Worm (Caenorhabditis elegans) whole organism, young adult: ENCODE measurements around the gene srj-50.

Experiments used
- B0019.2 ChIP-seq: fragments of 200-800 bp; sonication (Bioruptor generic); conservative IDR thresholded peaks from 2 replicates; pipeline ENCODE4 v1.3.6; 2022; ENCODE audit warnings: missing genetic modification reagents, missing genetic modification characterization, missing compliant biosample characterization
- F49E8.2 ChIP-seq: sonication (generic microtip); optimal IDR thresholded peaks from 3 replicates; lab custom pipeline; 2017; ENCODE audit warnings: missing genetic modification characterization, mild to moderate bottlenecking, missing compliant biosample characterization, antibody characterized with exemption, moderate library complexity; ENCODE audit not compliant: insufficient read depth
- attf-3 ChIP-seq: fragments of 200-800 bp; sonication (Bioruptor generic); conservative IDR thresholded peaks from 2 replicates; pipeline ENCODE4 v1.3.6; 2022; ENCODE audit warnings: missing genetic modification reagents, missing genetic modification characterization, missing compliant biosample characterization
- dpl-1 ChIP-seq: fragments of 150-350 bp; optimal IDR thresholded peaks from 2 replicates; lab custom pipeline; 2014; ENCODE audit warnings: missing biosample characterization, missing genetic modification reagents, missing genetic modification characterization
- ets-4 ChIP-seq: fragments of 200-800 bp; sonication (Bioruptor generic); optimal IDR thresholded peaks from 2 replicates; lab custom pipeline; 2018; ENCODE audit warnings: mild to moderate bottlenecking, missing genetic modification characterization, missing compliant biosample characterization
- nhr-179 ChIP-seq: sonication (generic microtip); optimal IDR thresholded peaks from 2 replicates; lab custom pipeline; 2016; ENCODE audit warnings: mild to moderate bottlenecking, missing genetic modification characterization, missing compliant biosample characterization
- unc-62 ChIP-seq: fragments of 150-350 bp; optimal IDR thresholded peaks from 2 replicates; lab custom pipeline; 2014; ENCODE audit warnings: missing biosample characterization, missing genetic modification reagents, missing genetic modification characterization
- zfh-2 ChIP-seq: fragments of 200-800 bp; sonication (Bioruptor generic); conservative IDR thresholded peaks from 2 replicates; pipeline ENCODE4 v1.3.6; 2022; ENCODE audit warnings: missing genetic modification reagents, missing genetic modification characterization, missing compliant biosample characterization

- no peak for TF ChIP-seq attf-3 (GFP tag; lab: Robert Waterston, UW)
- no peak for TF ChIP-seq dpl-1
- TF ChIP-seq nhr-179 = no peak
- TF ChIP-seq ets-4 = no peak
- no peak for TF ChIP-seq zfh-2
- no peak for TF ChIP-seq F49E8.2 (tag; lab: Kevin White, UChicago)
- TF ChIP-seq B0019.2 (GFP tag; lab: Robert Waterston, UW) = no peak
- TF ChIP-seq unc-62 (GFP tag; lab: Kevin White, UChicago) = no peak
Measured at ce11 chrV:2857842-2858241, 25.1 kb downstream of the srj-50 start, which contains the start of gene srj-55.
